Fruit fly (Drosophila melanogaster): Measurements from ENCODE around the gene CG10359.

Gene CG10359

dm6 chr3L:3616344-3616743, 4.4 kb downstream of the CG10359 start (continued):
- TF ChIP-seq CG10267 (tag; optimal IDR thresholded peaks at IDR 0.05) (peak; percentile 72), CG18764 (GFP tag; optimal IDR thresholded peaks at IDR 0.05) (peak; percentile 74), fd3F (GFP tag; optimal IDR thresholded peaks at IDR 0.05) (peak; percentile 63), YL-1 (GFP tag; optimal IDR thresholded peaks at IDR 0.05) (no peak), zf30C (GFP tag; optimal IDR thresholded peaks at IDR 0.05) (no peak), Nf-YC (tag; optimal IDR thresholded peaks at IDR 0.05) (peak; percentile 69), CG13894 (tag; optimal IDR thresholded peaks at IDR 0.05) (peak; percentile 72), disco-r (GFP tag; optimal IDR thresholded peaks at IDR 0.05) (peak; percentile 24), tap (tag; optimal IDR thresholded peaks at IDR 0.05) (peak; percentile 22), CG4328 (GFP tag; optimal IDR thresholded peaks at IDR 0.05) (peak; percentile 51), pan (optimal IDR thresholded peaks at IDR 0.05) (no peak), pan (GFP tag; optimal IDR thresholded peaks at IDR 0.05 in 1 of 2, IDR thresholded peaks at IDR 0.05 in 1 of 2) (peak in 1 of 2 experiments; percentile 80), dati (GFP tag; IDR thresholded peaks at IDR 0.05) (peak; percentile 55; the same call in 1 of the 2 replicates), sob (GFP tag; IDR thresholded peaks at IDR 0.05) (peak; percentile 84), Kr (GFP tag; optimal IDR thresholded peaks at IDR 0.05) (no peak), wek (GFP tag; optimal IDR thresholded peaks at IDR 0.05) (no peak), sisA (GFP tag; IDR thresholded peaks at IDR 0.05) (peak; percentile 86), Ets65A (GFP tag) (peak; percentile 97), grau (tag; optimal IDR thresholded peaks at IDR 0.05) (peak; percentile 83), CG33213 (GFP tag; optimal IDR thresholded peaks at IDR 0.05) (peak; percentile 83), Bgb (GFP tag; IDR thresholded peaks at IDR 0.05; ENCODE audit: partially characterized antibody) (peak; percentile 29; the same call in 1 of the 2 replicates), Aef1 (GFP tag; IDR thresholded peaks at IDR 0.05) (peak; percentile 76; the same call in 2 of the 3 replicates), CG6175 (GFP tag; IDR thresholded peaks at IDR 0.05) (peak; percentile 26; the same call in 1 of the 3 replicates), CG1529 (GFP tag; optimal IDR thresholded peaks at IDR 0.05) (no peak), CG1832 (GFP tag; optimal IDR thresholded peaks at IDR 0.05) (no peak), lola (GFP tag; optimal IDR thresholded peaks at IDR 0.05) (peak in 1 of 3 experiments; percentile 51), Trl (optimal IDR thresholded peaks at IDR 0.05) (no peak), Trl (GFP tag; optimal IDR thresholded peaks at IDR 0.05) (peak; percentile 90), bbx (GFP tag; IDR thresholded peaks at IDR 0.05; ENCODE audit: partially characterized antibody) (peak; percentile 73), br (optimal IDR thresholded peaks at IDR 0.05) (no peak), ken (GFP tag; IDR thresholded peaks at IDR 0.05) (peak; percentile 84), Lim3 (GFP tag; IDR thresholded peaks at IDR 0.05) (no peak), pros (GFP tag; optimal IDR thresholded peaks at IDR 0.05) (no peak), Dek (tag; optimal IDR thresholded peaks at IDR 0.05) (peak; percentile 71), bcd (GFP tag; optimal IDR thresholded peaks at IDR 0.05) (peak; percentile 81), Doc2 (GFP tag; IDR thresholded peaks at IDR 0.05) (no peak), chif (GFP tag; optimal IDR thresholded peaks at IDR 0.05) (peak; percentile 71 to 92), tio (GFP tag; optimal IDR thresholded peaks at IDR 0.05) (peak; percentile 58), CG15011 (GFP tag; optimal IDR thresholded peaks at IDR 0.05) (peak; percentile 20), Taf1 (GFP tag; IDR thresholded peaks at IDR 0.05) (peak; percentile 71; the same call in 1 of the 2 replicates), knrl (GFP tag; IDR thresholded peaks at IDR 0.05; ENCODE audit: partially characterized antibody) (peak; percentile 51; the same call in 1 of the 3 replicates), emc (GFP tag; optimal IDR thresholded peaks at IDR 0.05) (peak; percentile 47), zen (tag; optimal IDR thresholded peaks at IDR 0.05) (peak; percentile 85), CG8359 (GFP tag; optimal IDR thresholded peaks at IDR 0.05; ENCODE audit: borderline replicate concordance) (peak; percentile 15), Dp (GFP tag; optimal IDR thresholded peaks at IDR 0.05) (peak; percentile 7), CG16813 (GFP tag; IDR thresholded peaks at IDR 0.05; ENCODE audit: partially characterized antibody) (no peak), corto (GFP tag; optimal IDR thresholded peaks at IDR 0.05) (no peak), eyg (GFP tag; optimal IDR thresholded peaks at IDR 0.05) (peak; percentile 30), CG17385 (GFP tag; optimal IDR thresholded peaks at IDR 0.05) (peak; percentile 28), Lhr (GFP tag; optimal IDR thresholded peaks at IDR 0.05) (peak; percentile 91), CG31441 (GFP tag; IDR thresholded peaks at IDR 0.05) (peak; percentile 54; the same call in 1 of the 2 replicates)
